Worm (Caenorhabditis elegans) whole organism, L4 larva: ENCODE results near the gene nish-1.

Source experiments
- D1046.2 ChIP-seq: fragments of 200-800 bp; sonication (Bioruptor generic); IDR thresholded peaks from 2 replicates; pipeline ENCODE4 v1.3.6; 2022; ENCODE audit warnings: missing genetic modification characterization, missing compliant biosample characterization
- F44E2.7 ChIP-seq: fragments of 200-800 bp; sonication (Bioruptor generic); IDR thresholded peaks from 2 replicates; pipeline ENCODE4 v2.1.2; 2022; ENCODE audit warnings: missing genetic modification characterization, missing compliant biosample characterization
- F49E8.2 ChIP-seq: sonication (generic microtip); optimal IDR thresholded peaks from 2 replicates; lab custom pipeline; 2016; ENCODE audit warnings: missing compliant biosample characterization, mild to moderate bottlenecking, missing genetic modification characterization, borderline replicate concordance
- R02D3.7 ChIP-seq: fragments of 150-350 bp; sonication (generic microtip); optimal IDR thresholded peaks from 3 replicates; lab custom pipeline; 2014; ENCODE audit warnings: missing biosample characterization, missing genetic modification characterization
- T26A8.4 ChIP-seq: fragments of 200-800 bp; sonication (Bioruptor generic); IDR thresholded peaks from 2 replicates; pipeline ENCODE4 v1.3.6; 2022; ENCODE audit warnings: missing genetic modification characterization, missing compliant biosample characterization
- ZK337.2 ChIP-seq: fragments of 200-800 bp; sonication (Bioruptor generic); IDR thresholded peaks from 2 replicates; pipeline ENCODE4 v1.3.6; 2022; ENCODE audit warnings: missing genetic modification reagents, missing genetic modification characterization, missing compliant biosample characterization
- aha-1 ChIP-seq: fragments of 150-350 bp; peaks from one replicate; lab custom pipeline; 2014; ENCODE audit warnings: missing biosample characterization, missing genetic modification characterization
- ama-1 ChIP-seq: fragments of 150-350 bp; optimal IDR thresholded peaks from 2 replicates; lab custom pipeline; 2014; ENCODE audit warnings: inconsistent platforms, mixed read lengths
- arid-1 ChIP-seq: fragments of 200-800 bp; sonication (Bioruptor generic); conservative IDR thresholded peaks from 2 replicates; pipeline ENCODE4 v1.3.6; 2022; ENCODE audit warnings: missing genetic modification reagents, missing genetic modification characterization, missing compliant biosample characterization
- attf-4 ChIP-seq: sonication (generic microtip); optimal IDR thresholded peaks from 3 replicates; lab custom pipeline; 2017; ENCODE audit warnings: missing biosample characterization, missing genetic modification characterization
- ces-1 ChIP-seq: fragments of 150-350 bp; sonication (generic microtip); optimal IDR thresholded peaks from 4 replicates; lab custom pipeline; 2014; ENCODE audit warnings: missing biosample characterization, missing genetic modification reagents, missing genetic modification characterization
- ctbp-1 ChIP-seq: fragments of 200-800 bp; sonication (Bioruptor generic); IDR thresholded peaks from 2 replicates; pipeline ENCODE4 v1.3.6; 2022; ENCODE audit warnings: missing genetic modification reagents, missing genetic modification characterization, missing compliant biosample characterization
- daf-12 ChIP-seq: fragments of 150-350 bp; optimal IDR thresholded peaks from 2 replicates; lab custom pipeline; 2014; ENCODE audit warnings: missing biosample characterization, missing genetic modification reagents, missing genetic modification characterization
- daf-19 ChIP-seq: fragments of 200-800 bp; sonication (Bioruptor generic); conservative IDR thresholded peaks from 2 replicates; pipeline ENCODE4 v1.3.6; 2022; ENCODE audit warnings: missing genetic modification characterization, missing compliant biosample characterization
- daf-8 ChIP-seq: fragments of 200-800 bp; sonication (Bioruptor generic); IDR thresholded peaks from 2 replicates; pipeline ENCODE4 v1.3.6; 2022; ENCODE audit warnings: missing genetic modification characterization, missing compliant biosample characterization
- dmd-9 ChIP-seq: fragments of 200-800 bp; sonication (Bioruptor generic); IDR thresholded peaks from 2 replicates; pipeline ENCODE4 v1.3.6; 2022; ENCODE audit warnings: missing genetic modification reagents, missing genetic modification characterization, missing compliant biosample characterization
- dpl-1 ChIP-seq: fragments of 150-350 bp; optimal IDR thresholded peaks from 2 replicates; lab custom pipeline; 2014; ENCODE audit warnings: missing biosample characterization, missing genetic modification reagents, missing genetic modification characterization
- duxl-1 ChIP-seq: sonication (generic microtip); optimal IDR thresholded peaks from 2 replicates; lab custom pipeline; 2016; ENCODE audit warnings: mild to moderate bottlenecking, missing genetic modification characterization, moderate library complexity, missing compliant biosample characterization; ENCODE audit not compliant: poor library complexity
- egl-43 ChIP-seq: fragments of 200-800 bp; sonication (Bioruptor generic); IDR thresholded peaks from 2 replicates; pipeline ENCODE4 v1.3.6; 2022; ENCODE audit warnings: missing genetic modification reagents, missing genetic modification characterization, missing compliant biosample characterization
- fkh-10 ChIP-seq: fragments of 150-350 bp; optimal IDR thresholded peaks from 2 replicates; lab custom pipeline; 2014; ENCODE audit warnings: missing biosample characterization, missing genetic modification reagents, missing genetic modification characterization
- fos-1 ChIP-seq: fragments of 150-350 bp; optimal IDR thresholded peaks from 2 replicates; lab custom pipeline; 2014; ENCODE audit warnings: missing biosample characterization, missing genetic modification characterization
- hlh-11 ChIP-seq: fragments of 200-800 bp; sonication (Bioruptor generic); optimal IDR thresholded peaks from 2 replicates; lab custom pipeline; 2018; ENCODE audit warnings: mild to moderate bottlenecking, missing genetic modification characterization, missing compliant biosample characterization
- hlh-30 ChIP-seq: sonication (generic microtip); optimal IDR thresholded peaks from 2 replicates; lab custom pipeline; 2017; ENCODE audit warnings: antibody characterized with exemption, mild to moderate bottlenecking, missing genetic modification characterization, missing compliant biosample characterization; ENCODE audit not compliant: insufficient read depth
- hmg-1.1 ChIP-seq: fragments of 200-800 bp; sonication (Bioruptor generic); IDR thresholded peaks from 2 replicates; pipeline ENCODE4 v1.3.6; 2022; ENCODE audit warnings: missing genetic modification reagents, missing genetic modification characterization, missing compliant biosample characterization
- jun-1 ChIP-seq: fragments of 150-350 bp; optimal IDR thresholded peaks from 2 replicates; lab custom pipeline; 2014; ENCODE audit warnings: missing biosample characterization, missing genetic modification reagents, missing genetic modification characterization
- lim-7 ChIP-seq: fragments of 200-800 bp; sonication (Bioruptor generic); IDR thresholded peaks from 2 replicates; pipeline ENCODE4 v1.3.6; 2022; ENCODE audit warnings: missing genetic modification characterization, missing compliant biosample characterization
- lin-1 ChIP-seq: fragments of 200-800 bp; sonication (Bioruptor generic); IDR thresholded peaks from 2 replicates; pipeline ENCODE4 v1.3.6; 2022; ENCODE audit warnings: missing genetic modification reagents, missing genetic modification characterization, missing compliant biosample characterization
- lin-15B ChIP-seq: fragments of 150-350 bp; sonication (generic microtip); optimal IDR thresholded peaks from 3 replicates; lab custom pipeline; 2014; ENCODE audit warnings: missing biosample characterization, missing genetic modification characterization
- lin-29 ChIP-seq: fragments of 200-800 bp; sonication (Bioruptor generic); IDR thresholded peaks from 2 replicates; pipeline ENCODE4 v1.3.6; 2022; ENCODE audit warnings: missing genetic modification reagents, missing genetic modification characterization, missing compliant biosample characterization
- lin-38 ChIP-seq: fragments of 200-800 bp; sonication (Bioruptor generic); IDR thresholded peaks from 2 replicates; pipeline ENCODE4 v1.3.6; 2022; ENCODE audit warnings: missing genetic modification reagents, missing genetic modification characterization, missing compliant biosample characterization
- lin-39 ChIP-seq: fragments of 150-350 bp; optimal IDR thresholded peaks from 2 replicates; lab custom pipeline; 2014; ENCODE audit warnings: missing biosample characterization, missing genetic modification reagents, missing genetic modification characterization
- lsy-2 ChIP-seq, 2 experiments: fragments of 150-350 bp in 1 of 2; sonication (generic microtip) in 1 of 2; optimal IDR thresholded peaks; 2 replicates each; lab custom pipeline; 2014 to 2017; ENCODE audit warnings: missing biosample characterization in 2 of 2, missing genetic modification characterization in 2 of 2
- madf-9 ChIP-seq: fragments of 200-800 bp; sonication (Bioruptor generic); conservative IDR thresholded peaks from 2 replicates; pipeline ENCODE4 v1.3.6; 2022; ENCODE audit warnings: missing genetic modification reagents, missing genetic modification characterization, missing compliant biosample characterization
- mdl-1 ChIP-seq, 2 experiments: fragments of 150-350 bp in 1 of 2; sonication (generic microtip) in 1 of 2; optimal IDR thresholded peaks; 2 replicates each; lab custom pipeline; 2014 to 2017; ENCODE audit warnings: missing biosample characterization in 2 of 2, missing genetic modification characterization in 2 of 2
- nhr-11 ChIP-seq: fragments of 150-350 bp; optimal IDR thresholded peaks from 2 replicates; lab custom pipeline; 2014; ENCODE audit warnings: missing biosample characterization, missing genetic modification characterization
- nhr-25 ChIP-seq: sonication (generic microtip); optimal IDR thresholded peaks from 2 replicates; lab custom pipeline; 2017; ENCODE audit warnings: missing genetic modification characterization, mild to moderate bottlenecking, missing compliant biosample characterization, antibody characterized with exemption, moderate library complexity, borderline replicate concordance; ENCODE audit not compliant: insufficient read depth
- nhr-28 ChIP-seq: fragments of 150-350 bp; optimal IDR thresholded peaks from 2 replicates; lab custom pipeline; 2014; ENCODE audit warnings: missing biosample characterization, missing genetic modification characterization
- nhr-6 ChIP-seq: fragments of 150-350 bp; optimal IDR thresholded peaks from 2 replicates; lab custom pipeline; 2014; ENCODE audit warnings: missing biosample characterization, missing genetic modification characterization
- sdz-12 ChIP-seq: fragments of 200-800 bp; sonication (Bioruptor generic); optimal IDR thresholded peaks from 2 replicates; lab custom pipeline; 2018; ENCODE audit warnings: mild to moderate bottlenecking, missing genetic modification characterization, missing compliant biosample characterization
- skn-1 ChIP-seq: fragments of 150-350 bp; optimal IDR thresholded peaks from 2 replicates; lab custom pipeline; 2014; ENCODE audit warnings: missing biosample characterization, missing genetic modification characterization
- tag-97 ChIP-seq: fragments of 200-800 bp; sonication (Bioruptor generic); IDR thresholded peaks from 2 replicates; pipeline ENCODE4 v1.3.6; 2022; ENCODE audit warnings: missing genetic modification characterization, missing compliant biosample characterization
- unc-130 ChIP-seq: sonication (generic microtip); optimal IDR thresholded peaks from 2 replicates; lab custom pipeline; 2016; ENCODE audit warnings: missing genetic modification reagents, missing genetic modification characterization, missing compliant biosample characterization
- unc-39 ChIP-seq: sonication (generic microtip); optimal IDR thresholded peaks from 2 replicates; lab custom pipeline; 2017; ENCODE audit warnings: missing biosample characterization, missing genetic modification characterization
- zag-1 ChIP-seq: fragments of 150-350 bp; optimal IDR thresholded peaks from 2 replicates; lab custom pipeline; 2014; ENCODE audit warnings: missing biosample characterization, missing genetic modification characterization
- zip-11 ChIP-seq: fragments of 200-800 bp; sonication (Bioruptor generic); IDR thresholded peaks from 2 replicates; pipeline ENCODE4 v1.3.6; 2022; ENCODE audit warnings: missing genetic modification characterization, missing compliant biosample characterization
- ztf-11 ChIP-seq: fragments of 150-350 bp; optimal IDR thresholded peaks from 2 replicates; lab custom pipeline; 2014; ENCODE audit warnings: missing biosample characterization, missing genetic modification characterization

The nish-1 gene

DNA sequence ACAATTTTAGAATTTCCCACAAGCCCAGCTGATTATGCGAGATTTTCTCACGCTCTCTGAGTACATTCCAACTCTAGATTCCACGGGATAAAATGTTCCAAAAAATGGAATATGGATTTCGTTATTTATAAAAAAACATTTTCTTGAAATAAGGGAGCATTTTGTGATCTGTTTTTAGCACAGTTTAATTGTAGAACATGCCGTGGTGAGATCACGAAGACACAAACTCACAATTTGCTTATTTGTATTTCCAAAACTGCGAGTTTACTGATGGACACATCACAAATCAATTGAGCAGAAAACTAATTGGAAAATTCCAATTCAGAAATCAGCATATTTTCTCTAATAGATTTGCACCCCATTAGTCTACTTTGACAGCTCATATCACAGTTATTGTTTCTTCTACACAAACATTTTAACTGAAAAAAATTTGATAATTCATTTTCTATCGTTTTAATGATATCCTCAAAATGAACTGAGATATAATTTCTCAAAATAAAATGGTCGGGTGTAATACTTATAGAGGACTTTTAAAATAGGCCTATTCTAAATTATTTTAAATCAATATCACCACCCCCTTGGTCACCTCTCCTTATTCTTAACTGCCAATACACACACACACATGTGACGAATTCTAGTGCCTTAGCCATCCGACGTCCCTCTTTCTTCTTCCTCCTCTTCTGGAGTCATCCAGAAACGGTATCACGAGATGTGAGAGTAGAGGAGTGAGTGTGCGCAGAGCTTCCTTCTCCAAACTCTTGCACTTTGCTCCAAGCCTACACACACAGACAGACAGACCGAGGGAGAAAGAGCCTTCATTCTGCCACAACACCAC is 43.1 kb upstream of the nish-1 start (continued):
- TF ChIP-seq nhr-11 (tag; lab: Kevin White, UChicago) (no peak), dpl-1 (GFP tag; lab: Kevin White, UChicago) (no peak), fos-1 (tag; lab: Kevin White, UChicago) (no peak)

DNA sequence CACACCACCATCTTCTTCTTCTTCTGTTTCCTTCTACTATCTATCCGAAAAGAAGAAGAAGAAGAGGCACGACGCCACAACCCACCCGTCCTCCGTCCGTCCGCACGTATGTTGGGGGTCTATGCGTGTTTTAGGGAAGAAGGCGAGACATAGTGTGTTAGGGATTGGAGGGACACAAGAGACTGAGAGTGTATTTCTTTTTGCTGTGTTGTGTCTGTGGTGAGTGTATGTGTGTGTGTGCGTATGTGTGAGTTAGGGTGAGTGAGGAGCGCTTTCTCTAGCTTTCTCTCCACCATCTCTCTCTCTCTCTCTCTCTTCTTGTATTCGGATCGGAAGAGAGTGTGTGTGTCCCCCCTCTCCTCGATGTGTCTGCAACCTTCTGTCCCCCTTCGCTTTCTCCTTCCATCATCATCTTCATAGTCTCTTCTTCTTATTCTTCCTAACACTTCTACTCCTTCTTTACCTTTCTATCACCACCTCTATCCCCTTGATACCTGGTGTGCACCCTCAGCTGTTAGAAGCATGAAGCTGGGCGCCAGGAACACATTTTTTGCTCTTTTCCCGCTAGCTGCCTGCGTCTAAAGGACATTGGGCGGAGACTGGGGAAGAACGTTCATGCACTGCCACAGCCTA is 42.3 kb upstream of the nish-1 start:
- TF ChIP-seq daf-19 (GFP tag; lab: Robert Waterston, UW) (peak; percentile 68; the same call in 1 of the 2 replicates), dmd-9 (no peak), fkh-10 (GFP tag; lab: Kevin White, UChicago) (peak; percentile 76), F49E8.2 (tag; lab: Kevin White, UChicago) (no peak), tag-97 (GFP tag; lab: Robert Waterston, UW) (no peak), unc-130 (no peak), hlh-11 (tag; lab: Kevin White, UChicago) (peak; percentile 93), lin-29 (GFP tag; lab: Robert Waterston, UW) (no peak), madf-9 (GFP tag; lab: Robert Waterston, UW) (0 out of 2 replicates have a peak, but pooled peaks have one; percentile 6), ZK337.2 (GFP tag; lab: Robert Waterston, UW) (no peak), daf-8 (GFP tag; lab: Robert Waterston, UW) (no peak), fos-1 (tag; lab: Kevin White, UChicago) (no peak), zag-1 (tag; lab: Kevin White, UChicago) (no peak), nhr-6 (tag; lab: Kevin White, UChicago) (peak; percentile 59), mdl-1 (tag; optimal IDR thresholded peaks at IDR 0.05; lab: Kevin White, UChicago) (peak; percentile 63 to 89), lin-39 (no peak), ztf-11 (tag; lab: Kevin White, UChicago) (no peak), lim-7 (GFP tag; lab: Robert Waterston, UW) (no peak), nhr-11 (tag; lab: Kevin White, UChicago) (peak; percentile 93), unc-39 (tag; lab: Kevin White, UChicago) (no peak), skn-1 (no peak), D1046.2 (GFP tag; lab: Robert Waterston, UW) (no peak), nhr-25 (tag; lab: Kevin White, UChicago) (peak; percentile 92), R02D3.7 (tag; lab: Kevin White, UChicago) (no peak), jun-1 (tag; lab: Kevin White, UChicago) (peak; percentile 73), lin-1 (GFP tag; lab: Robert Waterston, UW) (peak; percentile 48), arid-1 (GFP tag; lab: Robert Waterston, UW) (no peak; the same call in 1 of the 2 replicates), lin-15B (tag; lab: Kevin White, UChicago) (no peak), egl-43 (GFP tag; lab: Robert Waterston, UW) (0 out of 2 replicates have a peak, but pooled peaks have one; percentile 27), aha-1 (tag; lab: Kevin White, UChicago) (peak; percentile 100), F44E2.7 (GFP tag; lab: Robert Waterston, UW) (no peak), sdz-12 (GFP tag; lab: Kevin White, UChicago) (no peak), duxl-1 (tag; lab: Kevin White, UChicago) (no peak), daf-12 (tag; lab: Kevin White, UChicago) (no peak), hlh-30 (peak; percentile 38), lsy-2 (tag; optimal IDR thresholded peaks at IDR 0.05; lab: Kevin White, UChicago) (peak; percentile 76 to 80), nhr-28 (peak; percentile 96), dpl-1 (GFP tag; lab: Kevin White, UChicago) (peak; percentile 39), T26A8.4 (GFP tag; lab: Robert Waterston, UW) (peak; percentile 67), ces-1 (GFP tag; lab: Kevin White, UChicago) (no peak), lin-38 (GFP tag; lab: Robert Waterston, UW) (no peak; the same call in none of the 2 replicates), attf-4 (tag; lab: Kevin White, UChicago) (no peak), ctbp-1 (GFP tag; lab: Robert Waterston, UW) (peak; percentile 71; the same call in 1 of the 2 replicates), ama-1 (peak; percentile 80), zip-11 (GFP tag; lab: Robert Waterston, UW) (no peak), hmg-1.1 (GFP tag; lab: Robert Waterston, UW) (peak; percentile 84)
